Worm (Caenorhabditis elegans) whole organism, midembryonic: ENCODE results near the gene C44B12.9.

Experiments
- cog-1 ChIP-seq: sonication (generic microtip); optimal IDR thresholded peaks from 2 replicates; lab custom pipeline; 2016; ENCODE audit warnings: missing genetic modification characterization, missing compliant biosample characterization
- flt-1 ChIP-seq: fragments of 200-800 bp; sonication (Bioruptor generic); IDR thresholded peaks from 2 replicates; pipeline ENCODE4 v1.3.6; 2022; ENCODE audit warnings: missing genetic modification characterization, missing compliant biosample characterization
- ref-1 ChIP-seq: fragments of 200-800 bp; sonication (Bioruptor generic); conservative IDR thresholded peaks from 2 replicates; pipeline ENCODE4 v1.3.6; 2022; ENCODE audit warnings: missing genetic modification reagents, missing genetic modification characterization, missing compliant biosample characterization
- tab-1 ChIP-seq: fragments of 200-800 bp; sonication (Bioruptor generic); IDR thresholded peaks from 2 replicates; pipeline ENCODE4 v1.3.6; 2022; ENCODE audit warnings: missing genetic modification characterization, missing compliant biosample characterization
- ztf-23 ChIP-seq: fragments of 200-800 bp; sonication (Bioruptor generic); IDR thresholded peaks from 2 replicates; pipeline ENCODE4 v1.3.6; 2022; ENCODE audit warnings: missing genetic modification reagents, missing genetic modification characterization, missing compliant biosample characterization

DNA sequence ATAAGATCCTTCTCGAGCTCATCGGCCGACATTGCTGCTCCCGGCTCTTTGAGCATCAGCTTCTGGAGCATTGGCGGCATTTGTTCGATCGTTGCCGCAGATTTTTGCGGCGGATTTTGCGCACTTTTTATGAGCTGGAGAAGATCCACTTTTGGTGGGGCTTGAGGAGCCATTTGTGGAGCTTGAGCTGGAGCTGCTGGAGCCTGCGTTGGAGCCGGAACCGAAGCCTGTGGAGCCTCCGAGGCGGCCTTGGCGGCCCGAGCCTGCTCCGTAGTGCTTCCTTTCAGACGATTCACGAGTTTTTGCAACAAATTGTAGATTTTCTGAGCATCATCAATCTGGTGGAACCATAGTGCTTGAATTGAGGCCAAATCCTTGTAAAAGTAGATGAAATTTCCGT, 50.4 kb downstream of the C44B12.9 start:
- no peak for TF ChIP-seq flt-1 (GFP tag; lab: Robert Waterston, UW)
- no peak for TF ChIP-seq ref-1
- TF ChIP-seq tab-1 (GFP tag; lab: Robert Waterston, UW), result no peak
- TF ChIP-seq ztf-23 (GFP tag; lab: Robert Waterston, UW), result no peak
- TF ChIP-seq cog-1 (tag; lab: Kevin White, UChicago), result no peak
